Fruit fly (Drosophila melanogaster): Measurements from ENCODE around the gene AdamTS-B.

Gene AdamTS-B

DNA sequence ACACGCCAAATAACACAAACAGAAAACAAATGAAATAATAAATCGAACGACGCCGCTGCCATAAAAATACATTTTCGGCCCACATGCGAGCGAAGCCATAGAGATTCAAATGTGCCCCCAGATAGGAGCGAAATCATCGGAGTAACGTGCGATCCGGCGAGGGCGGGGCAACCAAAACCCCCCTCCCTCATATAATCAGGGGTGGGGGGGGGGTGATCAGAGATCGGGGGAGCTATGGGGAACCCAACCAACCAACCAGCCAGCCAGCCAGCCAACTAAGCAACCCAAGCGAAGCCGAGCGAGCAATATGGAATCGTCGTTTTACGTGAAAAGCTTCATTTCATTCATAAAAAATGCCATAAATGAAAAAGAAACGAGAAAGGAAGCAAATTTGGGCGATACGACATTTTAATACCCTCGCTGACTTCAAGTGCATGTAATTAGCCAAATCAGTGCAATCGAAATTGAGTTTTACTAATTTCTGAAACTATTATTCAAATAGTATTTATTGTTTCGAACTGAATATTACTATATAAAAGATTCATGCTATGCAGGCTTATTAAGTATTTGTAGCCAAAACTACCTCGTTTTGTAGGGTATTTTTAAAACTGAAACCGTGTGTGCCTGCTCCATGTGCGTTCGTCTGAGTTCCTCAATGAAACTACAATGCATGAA lies 1.6 kb downstream of the AdamTS-B start (continued):
- TF ChIP-seq bsh (GFP tag; optimal IDR thresholded peaks at IDR 0.05): peak in 1 of 2 experiments; percentile 81
- TF ChIP-seq pum (GFP tag; optimal IDR thresholded peaks at IDR 0.05): peak; percentile 48
- peak; percentile 86 for TF ChIP-seq gem (tag; optimal IDR thresholded peaks at IDR 0.05)
- peak; percentile 79 for TF ChIP-seq CG12769 (tag; optimal IDR thresholded peaks at IDR 0.05)
- TF ChIP-seq Nf-YA (GFP tag; IDR thresholded peaks at IDR 0.05): peak; percentile 32; the same call in 1 of the 2 replicates
- peak; percentile 55; the same call in 1 of the 2 replicates for TF ChIP-seq CG32532 (GFP tag; IDR thresholded peaks at IDR 0.05)
- no peak for TF ChIP-seq Dip2 (GFP tag; IDR thresholded peaks at IDR 0.05)
- no peak for TF ChIP-seq unc-4 (GFP tag; IDR thresholded peaks at IDR 0.05; ENCODE audit: partially characterized antibody)
- TF ChIP-seq esg (GFP tag; conservative IDR thresholded peaks at IDR 0.05): no peak; the same call in 1 of the 2 replicates
- no peak for TF ChIP-seq tna (GFP tag; IDR thresholded peaks at IDR 0.05; ENCODE audit: partially characterized antibody)
- peak; percentile 11 for TF ChIP-seq HmgZ (tag; optimal IDR thresholded peaks at IDR 0.05)
- TF ChIP-seq sr (GFP tag; IDR thresholded peaks at IDR 0.05): peak; percentile 49
- TF ChIP-seq CG3407 (GFP tag; optimal IDR thresholded peaks at IDR 0.05): peak; percentile 46
- TF ChIP-seq sens (GFP tag): peak; percentile 90
- TF ChIP-seq tin (GFP tag; optimal IDR thresholded peaks at IDR 0.05): peak; percentile 58
- peak; percentile 22 for TF ChIP-seq sug (tag; optimal IDR thresholded peaks at IDR 0.05)
- peak; percentile 26 for TF ChIP-seq Nf-YC (tag; optimal IDR thresholded peaks at IDR 0.05)
- TF ChIP-seq chif (GFP tag; optimal IDR thresholded peaks at IDR 0.05): peak; percentile 65 to 68
- peak; percentile 4 for TF ChIP-seq Myb (GFP tag; optimal IDR thresholded peaks at IDR 0.05)
- TF ChIP-seq unpg (GFP tag; optimal IDR thresholded peaks at IDR 0.05): peak; percentile 80
- peak; percentile 15 for TF ChIP-seq CG9609 (GFP tag; optimal IDR thresholded peaks at IDR 0.05)
- peak; percentile 38 for TF ChIP-seq CG4854 (GFP tag; optimal IDR thresholded peaks at IDR 0.05)
- TF ChIP-seq Abd-B (GFP tag; optimal IDR thresholded peaks at IDR 0.05): peak; percentile 62
- peak; percentile 15 for TF ChIP-seq CG16815 (GFP tag; optimal IDR thresholded peaks at IDR 0.05)
- no peak for TF ChIP-seq CG15073 (GFP tag; optimal IDR thresholded peaks at IDR 0.05)
- TF ChIP-seq CG6854 (GFP tag; optimal IDR thresholded peaks at IDR 0.05): peak; percentile 55
- peak; percentile 25 for TF ChIP-seq CG10654 (GFP tag; optimal IDR thresholded peaks at IDR 0.05)
- TF ChIP-seq jing (GFP tag; optimal IDR thresholded peaks at IDR 0.05): peak; percentile 48
- TF ChIP-seq ham (GFP tag; IDR thresholded peaks at IDR 0.05): no peak
- no peak for TF ChIP-seq ab (GFP tag; optimal IDR thresholded peaks at IDR 0.05)
- 0 out of 2 replicates have a peak, but pooled peaks have one; percentile 37 for TF ChIP-seq Rx (GFP tag; IDR thresholded peaks at IDR 0.05)
- peak; percentile 67 for TF ChIP-seq abd-A (tag; optimal IDR thresholded peaks at IDR 0.05)
- peak; percentile 64 for TF ChIP-seq CG10209 (GFP tag; optimal IDR thresholded peaks at IDR 0.05)
- peak; percentile 52; the same call in 2 of the 3 replicates for TF ChIP-seq Optix (GFP tag; IDR thresholded peaks at IDR 0.05)
- peak; percentile 48; the same call in 1 of the 2 replicates for TF ChIP-seq CG17328 (GFP tag; IDR thresholded peaks at IDR 0.05)
- TF ChIP-seq Doc3 (GFP tag; IDR thresholded peaks at IDR 0.05; ENCODE audit: partially characterized antibody): no peak
- peak; percentile 27 for TF ChIP-seq CG18764 (GFP tag; optimal IDR thresholded peaks at IDR 0.05)
- peak; percentile 26 for TF ChIP-seq CG11723 (GFP tag; optimal IDR thresholded peaks at IDR 0.05)
- TF ChIP-seq CG14965 (GFP tag; optimal IDR thresholded peaks at IDR 0.05; ENCODE audit: borderline replicate concordance): no peak
- peak; percentile 79 for TF ChIP-seq CG11504 (tag; optimal IDR thresholded peaks at IDR 0.05)
- peak; percentile 46 for TF ChIP-seq CG14710 (tag; optimal IDR thresholded peaks at IDR 0.05)
- peak; percentile 67; the same call in 1 of the 3 replicates for TF ChIP-seq ken (GFP tag; IDR thresholded peaks at IDR 0.05)
- TF ChIP-seq Lim3 (GFP tag; IDR thresholded peaks at IDR 0.05): no peak
- TF ChIP-seq Usf (GFP tag; optimal IDR thresholded peaks at IDR 0.05): peak; percentile 22
- peak; percentile 52; the same call in 2 of the 3 replicates for TF ChIP-seq CG11695 (GFP tag; IDR thresholded peaks at IDR 0.05)
- no peak for TF ChIP-seq chm (GFP tag; IDR thresholded peaks at IDR 0.05)
- TF ChIP-seq CrebB (tag; optimal IDR thresholded peaks at IDR 0.05): peak; percentile 37
- peak; percentile 76 for TF ChIP-seq CG12391 (tag; optimal IDR thresholded peaks at IDR 0.05)
- 0 out of 3 replicates have a peak, but pooled peaks have one; percentile 19 for TF ChIP-seq C15 (GFP tag; IDR thresholded peaks at IDR 0.05)
